Worm (Caenorhabditis elegans): ENCODE data around the gene bath-24.

DNA sequence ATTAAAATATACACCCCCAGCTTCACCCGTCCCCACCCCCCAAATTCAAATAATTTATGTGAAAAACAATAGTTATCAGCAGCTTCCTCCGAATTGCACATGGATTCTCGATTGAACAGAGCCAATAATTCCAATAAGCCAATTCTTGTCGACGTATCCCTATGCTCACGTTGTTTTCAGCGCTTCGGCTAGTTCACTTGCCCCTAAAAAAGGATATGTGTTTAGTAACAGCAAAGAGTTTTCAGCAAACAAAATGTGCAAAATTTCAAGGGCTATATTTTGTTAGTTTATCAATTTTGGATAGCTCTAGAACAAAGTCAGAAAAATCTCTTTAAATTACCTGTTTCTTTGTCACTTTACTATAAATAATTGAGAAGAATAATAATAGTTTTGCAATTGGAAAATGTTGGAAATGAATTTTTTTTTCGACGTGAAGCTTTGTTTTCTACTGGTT lies 38.3 kb upstream of the bath-24 start, which contains the start of the genes T16A1.5 and fbxc-49:
- TF ChIP-seq med-1 (GFP tag; optimal IDR thresholded peaks at IDR 0.05; ENCODE audit: insufficient read depth) (no peak), ztf-29 (GFP tag; IDR thresholded peaks at IDR 0.05) (no peak), ref-1 (GFP tag; conservative IDR thresholded peaks at IDR 0.05) (no peak), tab-1 (GFP tag; IDR thresholded peaks at IDR 0.05) (no peak), cog-1 (tag; optimal IDR thresholded peaks at IDR 0.05) (no peak), T22C8.4 (GFP tag; IDR thresholded peaks at IDR 0.05) (no peak), flt-1 (GFP tag; IDR thresholded peaks at IDR 0.05) (no peak), ztf-23 (GFP tag; IDR thresholded peaks at IDR 0.05) (no peak)
